Worm (Caenorhabditis elegans) whole organism, late embryonic: ENCODE data around the gene skr-7.

Experiments used
- C38D4.7 ChIP-seq: fragments of 200-800 bp; sonication (Bioruptor generic); optimal IDR thresholded peaks from 2 replicates; lab custom pipeline; 2018; ENCODE audit warnings: mild to moderate bottlenecking, missing genetic modification characterization, moderate library complexity, missing compliant biosample characterization
- F13H6.1 ChIP-seq: sonication (generic microtip); optimal IDR thresholded peaks from 2 replicates; lab custom pipeline; 2016; ENCODE audit warnings: missing genetic modification characterization, missing compliant biosample characterization
- K09A11.1 ChIP-seq: sonication (generic microtip); optimal IDR thresholded peaks from 2 replicates; lab custom pipeline; 2017; ENCODE audit warnings: antibody characterized with exemption, mild to moderate bottlenecking, missing genetic modification characterization, missing compliant biosample characterization; ENCODE audit not compliant: insufficient read depth
- Y22D7AL.16 ChIP-seq: sonication (generic microtip); optimal IDR thresholded peaks from 2 replicates; lab custom pipeline; 2016; ENCODE audit warnings: missing genetic modification characterization, missing compliant biosample characterization
- ama-1 ChIP-seq: fragments of 150-350 bp; optimal IDR thresholded peaks from 2 replicates; lab custom pipeline; 2014
- ceh-14 ChIP-seq: sonication (generic microtip); optimal IDR thresholded peaks from 2 replicates; lab custom pipeline; 2016; ENCODE audit warnings: missing genotype, missing genetic modification characterization, missing compliant biosample characterization
- ceh-24 ChIP-seq: sonication (generic microtip); optimal IDR thresholded peaks from 2 replicates; lab custom pipeline; 2016; ENCODE audit warnings: mild to moderate bottlenecking, missing genetic modification characterization, missing compliant biosample characterization
- ceh-30 ChIP-seq: fragments of 150-350 bp; optimal IDR thresholded peaks from 2 replicates; lab custom pipeline; 2014; ENCODE audit warnings: missing biosample characterization, missing genetic modification characterization
- ceh-45 ChIP-seq: fragments of 200-800 bp; sonication (Bioruptor generic); IDR thresholded peaks from 2 replicates; pipeline ENCODE4 v1.3.6; 2022; ENCODE audit warnings: missing genetic modification reagents, missing genetic modification characterization, missing compliant biosample characterization
- ceh-48 ChIP-seq: sonication (generic microtip); optimal IDR thresholded peaks from 2 replicates; lab custom pipeline; 2016; ENCODE audit warnings: missing genetic modification characterization, inconsistent platforms, missing compliant biosample characterization
- ceh-6 ChIP-seq: fragments of 200-800 bp; sonication (Bioruptor generic); optimal IDR thresholded peaks from 2 replicates; lab custom pipeline; 2018; ENCODE audit warnings: mild to moderate bottlenecking, missing genetic modification characterization, missing compliant biosample characterization
- ceh-9 ChIP-seq: sonication (generic microtip); optimal IDR thresholded peaks from 2 replicates; lab custom pipeline; 2016; ENCODE audit warnings: mild to moderate bottlenecking, missing genetic modification characterization, inconsistent platforms, missing compliant biosample characterization
- dmd-4 ChIP-seq: sonication (generic microtip); optimal IDR thresholded peaks from 2 replicates; lab custom pipeline; 2016; ENCODE audit warnings: borderline replicate concordance, missing genetic modification characterization, missing compliant biosample characterization
- dve-1 ChIP-seq: sonication (generic microtip); optimal IDR thresholded peaks from 2 replicates; lab custom pipeline; 2017; ENCODE audit warnings: antibody characterized with exemption, mild to moderate bottlenecking, missing genetic modification characterization, missing compliant biosample characterization
- elt-4 ChIP-seq: sonication (generic microtip); optimal IDR thresholded peaks from 2 replicates; lab custom pipeline; 2016; ENCODE audit warnings: missing genetic modification characterization, missing compliant biosample characterization
- ets-4 ChIP-seq: sonication (generic microtip); optimal IDR thresholded peaks from 2 replicates; lab custom pipeline; 2016; ENCODE audit warnings: missing genetic modification characterization, missing compliant biosample characterization
- eyg-1 ChIP-seq: sonication (generic microtip); optimal IDR thresholded peaks from 2 replicates; lab custom pipeline; 2016; ENCODE audit warnings: missing genotype, missing genetic modification characterization, missing compliant biosample characterization
- fax-1 ChIP-seq: sonication (generic microtip); optimal IDR thresholded peaks from 2 replicates; lab custom pipeline; 2016; ENCODE audit warnings: missing genotype, missing genetic modification characterization, missing compliant biosample characterization
- fkh-10 ChIP-seq: fragments of 150-350 bp; optimal IDR thresholded peaks from 2 replicates; lab custom pipeline; 2014; ENCODE audit warnings: missing biosample characterization, missing genetic modification reagents, missing genetic modification characterization
- fkh-6 ChIP-seq: sonication (generic microtip); optimal IDR thresholded peaks from 2 replicates; lab custom pipeline; 2016; ENCODE audit warnings: missing genetic modification characterization, missing compliant biosample characterization
- lin-11 ChIP-seq: fragments of 200-800 bp; sonication (Bioruptor generic); optimal IDR thresholded peaks from 2 replicates; lab custom pipeline; 2018; ENCODE audit warnings: mild to moderate bottlenecking, missing genetic modification characterization, missing compliant biosample characterization
- madf-2 ChIP-seq: sonication (generic microtip); optimal IDR thresholded peaks from 2 replicates; lab custom pipeline; 2017; ENCODE audit warnings: missing genetic modification characterization, missing compliant biosample characterization
- nfya-1 ChIP-seq: sonication (generic microtip); optimal IDR thresholded peaks from 2 replicates; lab custom pipeline; 2017; ENCODE audit warnings: missing genetic modification characterization, mild to moderate bottlenecking, missing compliant biosample characterization, antibody characterized with exemption, moderate library complexity
- nhr-11 ChIP-seq: fragments of 150-350 bp; optimal IDR thresholded peaks from 2 replicates; lab custom pipeline; 2014; ENCODE audit warnings: missing biosample characterization, missing genetic modification characterization
- nhr-232 ChIP-seq: sonication (generic microtip); optimal IDR thresholded peaks from 2 replicates; lab custom pipeline; 2016; ENCODE audit warnings: missing genetic modification characterization, missing compliant biosample characterization
- npax-4 ChIP-seq: sonication (generic microtip); optimal IDR thresholded peaks from 2 replicates; lab custom pipeline; 2016; ENCODE audit warnings: missing genetic modification characterization, missing compliant biosample characterization
- pag-3 ChIP-seq: sonication (generic microtip); optimal IDR thresholded peaks from 2 replicates; lab custom pipeline; 2016; ENCODE audit warnings: missing compliant biosample characterization, missing genetic modification characterization, borderline replicate concordance
- pat-9 ChIP-seq: fragments of 200-800 bp; sonication (Bioruptor generic); optimal IDR thresholded peaks from 2 replicates; lab custom pipeline; 2018; ENCODE audit warnings: mild to moderate bottlenecking, missing genetic modification characterization, moderate library complexity, missing compliant biosample characterization
- pax-1 ChIP-seq: fragments of 150-350 bp; optimal IDR thresholded peaks from 2 replicates; lab custom pipeline; 2014; ENCODE audit warnings: missing biosample characterization, missing genetic modification characterization
- ref-2 ChIP-seq: sonication (generic microtip); optimal IDR thresholded peaks from 2 replicates; lab custom pipeline; 2016; ENCODE audit warnings: missing genetic modification characterization, missing compliant biosample characterization
- rnt-1 ChIP-seq: sonication (generic microtip); optimal IDR thresholded peaks from 2 replicates; lab custom pipeline; 2016; ENCODE audit warnings: missing genetic modification characterization, missing compliant biosample characterization
- sdc-2 ChIP-seq: sonication (generic microtip); optimal IDR thresholded peaks from 2 replicates; lab custom pipeline; 2016; ENCODE audit warnings: missing genotype, missing genetic modification characterization, missing compliant biosample characterization
- sox-2 ChIP-seq: fragments of 200-800 bp; sonication (Bioruptor generic); IDR thresholded peaks from 2 replicates; pipeline ENCODE4 v1.3.6; 2022; ENCODE audit warnings: missing genetic modification reagents, missing genetic modification characterization, missing compliant biosample characterization
- syd-9 ChIP-seq: sonication (generic microtip); optimal IDR thresholded peaks from 2 replicates; lab custom pipeline; 2016; ENCODE audit warnings: mild to moderate bottlenecking, missing genetic modification characterization, moderate library complexity, missing compliant biosample characterization
- ttx-3 ChIP-seq: sonication (generic microtip); optimal IDR thresholded peaks from 2 replicates; lab custom pipeline; 2016; ENCODE audit warnings: missing genetic modification reagents, missing genetic modification characterization, missing compliant biosample characterization
- unc-3 ChIP-seq, 2 experiments: fragments of 200-800 bp in 1 of 2; sonication (Bioruptor generic) in 1 of 2; sonication (generic microtip) in 1 of 2; conservative IDR thresholded peaks in 1 of 2; optimal IDR thresholded peaks in 1 of 2; 2 replicates each; pipeline versions ENCODE4 v1.3.6 to Lab custom; 2016 to 2022; ENCODE audit warnings: missing compliant biosample characterization in 2 of 2, missing genetic modification characterization in 2 of 2, missing genetic modification reagents in 1 of 2
- unc-42 ChIP-seq: sonication (generic microtip); optimal IDR thresholded peaks from 2 replicates; lab custom pipeline; 2016; ENCODE audit warnings: missing genotype, missing genetic modification characterization, missing compliant biosample characterization
- unc-55 ChIP-seq: sonication (generic microtip); optimal IDR thresholded peaks from 2 replicates; lab custom pipeline; 2017; ENCODE audit warnings: missing biosample characterization, missing genetic modification reagents, missing genetic modification characterization
- zip-5 ChIP-seq: sonication (generic microtip); optimal IDR thresholded peaks from 2 replicates; lab custom pipeline; 2016; ENCODE audit warnings: missing genetic modification characterization, missing compliant biosample characterization
- ztf-16 ChIP-seq: sonication (generic microtip); optimal IDR thresholded peaks from 2 replicates; lab custom pipeline; 2017; ENCODE audit warnings: missing genetic modification characterization, missing compliant biosample characterization

skr-7 gene

DNA sequence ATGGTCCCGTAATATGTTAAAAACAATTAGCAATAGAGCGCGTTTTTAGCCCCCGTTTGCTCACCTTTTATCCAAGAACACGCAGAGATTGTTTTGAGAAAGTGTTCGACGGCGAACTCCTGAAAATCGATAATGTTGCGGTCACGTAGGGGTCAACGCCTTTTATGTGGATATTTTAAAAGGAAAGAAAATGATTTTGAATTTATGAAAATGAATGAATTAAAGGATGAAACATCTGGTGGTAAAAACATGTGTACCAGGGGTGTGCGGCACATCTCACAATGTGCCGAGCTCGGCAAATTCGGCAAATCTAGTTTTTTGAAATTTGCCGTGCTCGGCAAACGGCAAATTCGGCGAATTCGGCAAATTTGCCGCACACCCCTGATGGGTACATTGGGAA is 22.1 kb upstream of the skr-7 start, which contains the start of gene F13A2.4 (continued):
- TF ChIP-seq unc-3 (GFP tag; conservative IDR thresholded peaks at IDR 0.05; lab: Robert Waterston, UW): no peak
- TF ChIP-seq unc-3 (tag; optimal IDR thresholded peaks at IDR 0.05; lab: Kevin White, UChicago): no peak

DNA sequence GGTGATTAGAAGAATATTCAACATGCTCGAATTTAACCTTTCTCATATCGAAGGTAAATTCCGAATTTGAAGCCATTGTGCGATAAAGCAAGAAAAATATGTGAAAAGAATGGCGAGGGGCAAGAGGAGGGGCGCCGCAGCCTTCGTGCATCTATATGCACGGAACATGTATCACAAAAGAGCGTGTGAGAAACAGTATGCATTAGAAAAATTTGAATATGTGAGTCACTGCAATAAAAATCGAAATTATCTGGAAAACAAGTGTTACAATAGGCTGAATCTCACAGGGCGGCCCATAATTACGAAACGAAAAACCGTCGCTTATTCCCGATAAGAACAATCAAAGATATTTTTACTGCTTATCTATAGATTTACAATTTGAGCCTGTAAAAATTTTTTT is 20.4 kb upstream of the skr-7 start, which contains the start of gene F13A2.5:
TSS of gene F13A2.5 (minus strand) at position 101 of the 400 bp plus-strand sequence.
- no peak for TF ChIP-seq ref-2 (tag; lab: Kevin White, UChicago)
- TF ChIP-seq nfya-1: no peak
- no peak for TF ChIP-seq ceh-9 (tag; lab: Kevin White, UChicago)
- TF ChIP-seq eyg-1: no peak
- no peak for TF ChIP-seq syd-9 (tag; lab: Kevin White, UChicago)
- TF ChIP-seq fkh-10: no peak
- no peak for TF ChIP-seq pax-1 (tag; lab: Kevin White, UChicago)
- no peak for TF ChIP-seq rnt-1 (tag; lab: Kevin White, UChicago)
- no peak for TF ChIP-seq ama-1 (lab: Kevin White, UChicago)
- TF ChIP-seq sox-2 (GFP tag; lab: Robert Waterston, UW): no peak
- no peak for TF ChIP-seq fax-1 (tag; lab: Kevin White, UChicago)
- no peak for TF ChIP-seq ttx-3 (tag; lab: Kevin White, UChicago)
- no peak for TF ChIP-seq lin-11 (tag; lab: Kevin White, UChicago)
- TF ChIP-seq nhr-11 (tag; lab: Kevin White, UChicago): no peak
- no peak for TF ChIP-seq C38D4.7
- TF ChIP-seq unc-42: no peak

DNA sequence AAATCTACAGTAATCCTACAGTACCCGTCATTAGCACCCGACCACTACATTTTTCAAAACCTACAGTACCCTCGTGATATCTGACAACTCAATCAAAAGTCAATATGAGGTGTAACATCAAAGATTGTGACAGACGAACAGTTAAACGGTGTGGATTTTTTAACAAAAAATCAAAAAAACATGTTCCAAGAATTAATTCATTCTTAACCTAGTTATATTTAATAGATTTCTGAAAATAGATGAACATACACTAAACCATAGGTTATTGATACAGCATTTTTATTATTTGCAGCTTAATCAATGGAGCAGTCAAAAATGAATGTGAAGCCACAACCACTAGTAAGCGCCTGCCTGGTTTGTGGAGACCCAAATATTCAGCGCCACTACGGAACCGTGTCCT is 14.7 kb upstream of the skr-7 start, which contains the start of gene nhr-118:
TSS of gene nhr-118 (plus strand) at position 301 of the 400 bp plus-strand sequence.
- TF ChIP-seq madf-2 (tag; lab: Kevin White, UChicago) (no peak), fax-1 (tag; lab: Kevin White, UChicago) (no peak), pag-3 (no peak)

DNA sequence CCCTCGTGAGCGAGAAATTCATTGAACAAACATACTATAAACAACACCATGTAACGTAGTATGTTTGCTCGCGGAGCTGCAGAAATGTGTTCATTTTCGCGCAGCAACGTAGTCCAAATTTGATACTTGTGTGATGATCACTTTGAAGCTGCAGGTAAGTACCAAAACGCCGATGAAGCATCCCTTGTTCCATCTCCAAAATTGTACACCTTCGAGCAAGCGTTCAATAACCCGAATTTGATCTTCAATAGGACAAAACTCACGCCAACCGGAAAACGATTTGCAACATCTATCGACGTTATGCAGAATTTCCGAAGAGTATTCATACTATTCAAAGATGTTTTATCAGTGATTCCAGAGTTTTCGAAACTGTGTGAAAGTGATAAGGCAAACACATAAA is 11.6 kb upstream of the skr-7 start, which contains the start of gene Y47D7A.3:
TSS of gene Y47D7A.3 (plus strand) at position 301 of the 400 bp plus-strand sequence.
- TF ChIP-seq sdc-2 (tag; lab: Kevin White, UChicago): no peak
- TF ChIP-seq, all 69 proteins: peak for 0

DNA sequence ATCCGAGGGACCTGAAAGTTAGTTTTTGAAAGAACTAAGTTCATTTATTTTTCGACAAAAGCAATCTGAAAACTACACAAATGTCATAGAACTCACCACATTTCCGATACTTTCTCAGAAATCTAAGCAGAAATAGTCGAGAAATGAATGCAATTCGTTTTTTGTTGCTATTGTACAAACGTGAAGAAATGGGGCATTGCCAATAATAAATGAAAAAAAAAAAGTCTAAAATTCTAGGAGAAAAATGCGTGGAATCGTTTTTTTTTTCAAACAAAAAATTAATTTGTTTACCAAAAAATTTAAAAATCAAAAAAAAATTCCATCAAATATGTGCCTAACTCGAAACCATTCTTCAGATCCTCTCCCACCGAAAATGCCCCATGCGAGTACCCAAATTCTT is 10.5 kb upstream of the skr-7 start, which contains the start of gene Y47D7A.17:
TSS of gene Y47D7A.17 (minus strand) at position 101 of the 400 bp plus-strand sequence.
- TF ChIP-seq fkh-6 (tag; lab: Kevin White, UChicago) (no peak), ztf-16 (tag; lab: Kevin White, UChicago) (no peak), ceh-14 (tag; lab: Kevin White, UChicago) (no peak), dmd-4 (tag; lab: Kevin White, UChicago) (no peak), Y22D7AL.16 (tag; lab: Kevin White, UChicago) (no peak), ceh-9 (tag; lab: Kevin White, UChicago) (no peak), sdc-2 (tag; lab: Kevin White, UChicago) (no peak), pag-3 (no peak), madf-2 (tag; lab: Kevin White, UChicago) (no peak), zip-5 (no peak), nhr-232 (tag; lab: Kevin White, UChicago) (no peak), ceh-30 (tag; lab: Kevin White, UChicago) (no peak)

DNA sequence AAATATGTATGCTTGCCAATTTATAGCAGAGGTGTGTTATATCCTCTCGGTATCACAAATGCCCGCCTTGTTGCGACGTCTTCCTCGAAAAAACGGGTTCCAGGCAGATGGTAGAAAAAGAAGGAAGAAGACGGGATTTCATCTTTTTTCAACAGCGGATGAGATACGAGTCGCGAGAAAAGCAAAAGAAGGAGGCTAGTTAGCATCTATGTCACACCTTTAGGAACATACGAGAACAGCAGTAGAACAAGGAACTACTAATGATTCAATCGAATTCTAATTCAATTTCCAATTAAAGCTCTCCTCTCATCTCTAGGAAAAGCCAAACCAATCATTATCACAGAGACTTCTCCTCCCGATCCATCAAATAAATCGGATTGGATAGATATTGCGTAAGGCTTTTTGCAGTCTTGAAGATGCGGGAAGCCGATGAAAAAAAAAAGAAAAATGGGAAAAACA is 7.6 kb upstream of the skr-7 start, which contains the start of gene grl-5:
TSS of gene grl-5 (minus strand) at position 51 of the 459 bp plus-strand sequence.
- TF ChIP-seq F13H6.1 (tag; lab: Kevin White, UChicago) (no peak), ttx-3 (tag; lab: Kevin White, UChicago) (no peak), nfya-1 (no peak), nhr-232 (tag; lab: Kevin White, UChicago) (no peak), elt-4 (tag; lab: Kevin White, UChicago) (no peak), pat-9 (no peak), ets-4 (no peak), ama-1 (lab: Kevin White, UChicago) (no peak), ceh-6 (GFP tag; lab: Kevin White, UChicago) (no peak), K09A11.1 (tag; lab: Kevin White, UChicago) (no peak), fkh-6 (tag; lab: Kevin White, UChicago) (no peak), nhr-11 (tag; lab: Kevin White, UChicago) (no peak), fax-1 (tag; lab: Kevin White, UChicago) (no peak), unc-55 (GFP tag; lab: Kevin White, UChicago) (no peak), npax-4 (tag; lab: Kevin White, UChicago) (no peak), rnt-1 (tag; lab: Kevin White, UChicago) (no peak), ceh-24 (tag; lab: Kevin White, UChicago) (no peak), dve-1 (no peak), ceh-48 (tag; lab: Kevin White, UChicago) (no peak), ceh-45 (GFP tag; lab: Robert Waterston, UW) (no peak)
